Worm (Caenorhabditis elegans) whole organism, L2 larva: ENCODE data around the gene Y51A2B.8.

Source experiments
- ama-1 ChIP-seq: fragments of 150-350 bp; optimal IDR thresholded peaks from 2 replicates; lab custom pipeline; 2018; ENCODE audit warnings: inconsistent platforms
- lsy-2 ChIP-seq, 2 experiments: fragments of 150-350 bp in 1 of 2; sonication (generic microtip) in 1 of 2; optimal IDR thresholded peaks; 2 replicates each; lab custom pipeline; 2014 to 2017; ENCODE audit warnings: missing biosample characterization in 2 of 2, missing genetic modification characterization in 2 of 2
- nhr-11 ChIP-seq: fragments of 150-350 bp; optimal IDR thresholded peaks from 2 replicates; lab custom pipeline; 2014; ENCODE audit warnings: missing biosample characterization, missing genetic modification characterization
- nhr-237 ChIP-seq: fragments of 150-350 bp; optimal IDR thresholded peaks from 2 replicates; lab custom pipeline; 2014; ENCODE audit warnings: missing biosample characterization, missing genetic modification characterization
- ztf-11 ChIP-seq: sonication (generic microtip); optimal IDR thresholded peaks from 2 replicates; lab custom pipeline; 2017; ENCODE audit warnings: missing biosample characterization, missing genetic modification characterization

DNA sequence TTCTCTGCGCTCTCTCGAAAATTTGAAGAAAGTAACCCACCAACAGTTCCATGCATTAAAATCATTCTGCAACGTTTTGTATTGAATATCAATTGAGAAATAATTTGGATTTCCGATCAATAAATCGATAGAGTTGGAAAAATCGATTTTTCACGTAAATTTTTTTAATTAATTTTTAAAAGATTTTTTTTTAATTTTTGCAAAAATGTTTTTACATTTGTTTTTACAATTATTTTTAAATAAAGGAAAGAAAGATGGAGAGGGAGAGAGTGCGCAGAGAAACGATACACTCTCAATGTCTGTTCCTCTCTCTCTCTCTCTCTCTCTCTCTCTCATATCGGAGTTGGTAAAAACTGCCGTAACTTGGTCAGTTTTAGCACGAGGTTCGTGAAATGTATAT, 46.6 kb downstream of the Y51A2B.8 start, which contains the start of gene ZK262.19:
- TF ChIP-seq ama-1 (lab: Kevin White, UChicago) (no peak), nhr-237 (tag; lab: Kevin White, UChicago) (no peak), nhr-11 (no peak), ztf-11 (tag; lab: Kevin White, UChicago) (no peak), lsy-2 (tag; optimal IDR thresholded peaks at IDR 0.05; lab: Kevin White, UChicago) (no peak)
